Fruit fly (Drosophila melanogaster): Measurements from ENCODE around the gene Sap-r.

Gene Sap-r

dm6 chr3R:30864465-30864864, 24.4 kb downstream of the Sap-r start:
- no peak for TF ChIP-seq cnc (optimal IDR thresholded peaks at IDR 0.05)
- TF ChIP-seq CG33017 (tag; optimal IDR thresholded peaks at IDR 0.05): no peak
- no peak for TF ChIP-seq pad (GFP tag; optimal IDR thresholded peaks at IDR 0.05)
- no peak for TF ChIP-seq bab1 (GFP tag; optimal IDR thresholded peaks at IDR 0.05)
- TF ChIP-seq CG14711 (tag; optimal IDR thresholded peaks at IDR 0.05): no peak
- no peak for TF ChIP-seq CG7101 (tag; optimal IDR thresholded peaks at IDR 0.05)
- no peak for TF ChIP-seq CG12768 (GFP tag; optimal IDR thresholded peaks at IDR 0.05)
- TF ChIP-seq Mnt (GFP tag; optimal IDR thresholded peaks at IDR 0.05): no peak
- TF ChIP-seq Crg-1 (GFP tag; optimal IDR thresholded peaks at IDR 0.05): no peak
- TF ChIP-seq cic (GFP tag; optimal IDR thresholded peaks at IDR 0.05): no peak
- TF ChIP-seq Clk (GFP tag; optimal IDR thresholded peaks at IDR 0.05): no peak
- no peak for TF ChIP-seq toe (GFP tag; optimal IDR thresholded peaks at IDR 0.05)
- no peak for TF ChIP-seq ovo (GFP tag; optimal IDR thresholded peaks at IDR 0.05)
- no peak for TF ChIP-seq CG11617 (GFP tag; optimal IDR thresholded peaks at IDR 0.05)
- TF ChIP-seq tj (GFP tag; optimal IDR thresholded peaks at IDR 0.05): no peak
- no peak for TF ChIP-seq kay (GFP tag; ENCODE audit: borderline replicate concordance)

dm6 chr3R:30863971-30864370, 24.9 kb downstream of the Sap-r start:
- TF ChIP-seq cnc (optimal IDR thresholded peaks at IDR 0.05) (no peak), toe (GFP tag; optimal IDR thresholded peaks at IDR 0.05) (no peak), cic (GFP tag; optimal IDR thresholded peaks at IDR 0.05) (no peak)

dm6 chr3R:30862471-30862870, 26.4 kb downstream of the Sap-r start:
- TF ChIP-seq Crg-1 (GFP tag; optimal IDR thresholded peaks at IDR 0.05) (no peak), cnc (optimal IDR thresholded peaks at IDR 0.05) (no peak), kay (GFP tag; ENCODE audit: borderline replicate concordance) (no peak), Clk (GFP tag; optimal IDR thresholded peaks at IDR 0.05) (no peak), ovo (GFP tag; optimal IDR thresholded peaks at IDR 0.05) (no peak), CG14711 (tag; optimal IDR thresholded peaks at IDR 0.05) (no peak), CG11617 (GFP tag; optimal IDR thresholded peaks at IDR 0.05) (no peak), CG7045 (GFP tag; optimal IDR thresholded peaks at IDR 0.05) (no peak), toe (GFP tag; optimal IDR thresholded peaks at IDR 0.05) (no peak), CG12768 (GFP tag; optimal IDR thresholded peaks at IDR 0.05) (no peak), CG5204 (GFP tag; optimal IDR thresholded peaks at IDR 0.05) (no peak), Mnt (GFP tag; optimal IDR thresholded peaks at IDR 0.05) (no peak), cic (GFP tag; optimal IDR thresholded peaks at IDR 0.05) (no peak), bab1 (GFP tag; optimal IDR thresholded peaks at IDR 0.05) (no peak)

dm6 chr3R:30860561-30860928, 28.3 kb downstream of the Sap-r start:
- TF ChIP-seq Hr96 (GFP tag; optimal IDR thresholded peaks at IDR 0.05) (no peak), cic (GFP tag; optimal IDR thresholded peaks at IDR 0.05) (no peak), CG7045 (GFP tag; optimal IDR thresholded peaks at IDR 0.05) (no peak), cnc (optimal IDR thresholded peaks at IDR 0.05) (no peak), toe (GFP tag; optimal IDR thresholded peaks at IDR 0.05) (no peak), CG5204 (GFP tag; optimal IDR thresholded peaks at IDR 0.05) (no peak), Crg-1 (GFP tag; optimal IDR thresholded peaks at IDR 0.05) (no peak), pad (GFP tag; optimal IDR thresholded peaks at IDR 0.05) (no peak), Clk (GFP tag; optimal IDR thresholded peaks at IDR 0.05) (no peak), CG7101 (tag; optimal IDR thresholded peaks at IDR 0.05) (no peak)

DNA sequence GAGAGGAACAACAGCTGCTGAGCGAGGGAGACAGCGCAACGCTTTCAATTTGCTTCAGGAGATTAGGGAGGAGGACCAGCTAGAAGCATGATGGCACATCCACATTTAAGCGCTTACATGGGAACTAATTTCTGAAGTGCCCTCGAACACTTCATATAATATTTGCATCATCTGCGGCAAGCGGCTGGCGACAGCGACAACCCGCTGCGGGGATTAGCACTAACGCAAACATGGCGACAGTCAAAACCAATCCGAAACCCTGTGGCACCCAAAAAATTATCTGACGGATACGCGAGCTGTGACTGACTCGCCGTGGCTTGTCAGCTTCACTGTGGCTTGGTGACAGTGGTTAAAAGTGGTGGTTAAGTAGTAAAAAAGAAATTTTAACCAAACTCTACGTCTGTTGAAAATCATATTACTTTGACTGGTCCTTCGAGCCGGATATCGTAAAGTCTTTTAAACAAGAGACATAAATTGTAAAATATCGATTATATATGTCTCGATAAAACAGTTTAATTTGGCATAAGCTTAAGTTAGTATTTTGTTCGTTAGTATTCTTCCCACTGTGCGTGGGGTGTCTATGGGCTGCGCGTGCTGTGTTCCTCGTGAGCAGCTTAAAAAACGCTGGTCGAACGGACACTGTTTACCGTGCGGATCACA, 28.8 kb downstream of the Sap-r start:
- no peak for TF ChIP-seq pad (GFP tag; optimal IDR thresholded peaks at IDR 0.05)
- TF ChIP-seq CG7045 (GFP tag; optimal IDR thresholded peaks at IDR 0.05): no peak
- TF ChIP-seq ovo (GFP tag; optimal IDR thresholded peaks at IDR 0.05): no peak
- TF ChIP-seq CG14711 (tag; optimal IDR thresholded peaks at IDR 0.05): no peak

DNA sequence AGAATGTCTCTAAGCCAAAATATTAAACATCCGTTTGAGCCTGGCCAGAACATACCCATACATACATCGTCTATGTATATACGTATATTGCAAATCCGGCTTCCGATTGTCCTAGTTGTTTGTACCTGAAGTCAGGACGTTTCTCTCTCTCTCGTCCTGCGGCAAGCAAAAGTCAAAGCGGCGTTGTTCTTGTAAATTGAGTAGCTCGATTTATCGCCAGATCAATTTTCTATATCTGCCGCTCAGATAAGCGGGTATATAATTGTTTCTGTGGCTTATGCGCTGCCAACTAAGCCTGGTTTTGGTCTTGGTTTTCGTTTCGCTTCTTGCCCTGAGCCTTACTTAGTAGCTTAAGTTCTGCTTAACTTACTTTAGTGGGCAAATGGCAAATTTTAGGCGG, 32.3 kb downstream of the Sap-r start:
- no peak for TF ChIP-seq Crg-1 (GFP tag; optimal IDR thresholded peaks at IDR 0.05)
- TF ChIP-seq CG12768 (GFP tag; optimal IDR thresholded peaks at IDR 0.05): no peak
- no peak for TF ChIP-seq CG5204 (GFP tag; optimal IDR thresholded peaks at IDR 0.05)
- no peak for TF ChIP-seq CG7045 (GFP tag; optimal IDR thresholded peaks at IDR 0.05)
- no peak for TF ChIP-seq kay (GFP tag; ENCODE audit: borderline replicate concordance)
- TF ChIP-seq CG7101 (tag; optimal IDR thresholded peaks at IDR 0.05): no peak
- no peak for TF ChIP-seq Clk (GFP tag; optimal IDR thresholded peaks at IDR 0.05)
- TF ChIP-seq cic (GFP tag; optimal IDR thresholded peaks at IDR 0.05): no peak
- TF ChIP-seq toe (GFP tag; optimal IDR thresholded peaks at IDR 0.05): no peak
- TF ChIP-seq CG1620 (GFP tag; optimal IDR thresholded peaks at IDR 0.05): no peak

DNA sequence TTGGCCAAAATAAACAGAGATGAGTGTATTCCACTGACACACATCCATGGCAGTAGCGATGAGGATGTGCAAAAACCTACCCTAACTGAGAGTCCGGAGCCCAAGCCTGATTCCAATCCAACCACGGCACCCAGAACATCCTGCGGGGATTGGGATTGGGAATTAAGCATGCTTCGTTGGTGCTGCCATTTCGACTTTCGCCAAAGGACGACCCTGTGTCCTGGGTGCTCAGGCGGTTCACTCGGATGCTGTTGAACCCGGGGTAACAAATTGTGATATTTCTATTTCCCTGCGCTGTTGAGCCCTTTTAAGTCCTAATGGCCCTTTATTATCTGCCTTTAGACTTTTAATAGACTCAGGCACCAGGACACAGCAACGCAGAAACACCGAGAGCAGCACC, 33.7 kb downstream of the Sap-r start:
- TF ChIP-seq Clk (GFP tag; optimal IDR thresholded peaks at IDR 0.05) (no peak), ovo (GFP tag; optimal IDR thresholded peaks at IDR 0.05) (no peak), tj (GFP tag; optimal IDR thresholded peaks at IDR 0.05) (no peak), cic (GFP tag; optimal IDR thresholded peaks at IDR 0.05) (no peak), CG14711 (tag; optimal IDR thresholded peaks at IDR 0.05) (no peak), Mnt (GFP tag; optimal IDR thresholded peaks at IDR 0.05) (no peak), Hr96 (GFP tag; optimal IDR thresholded peaks at IDR 0.05) (no peak), CG5204 (GFP tag; optimal IDR thresholded peaks at IDR 0.05) (no peak), bab1 (GFP tag; optimal IDR thresholded peaks at IDR 0.05) (no peak), Crg-1 (GFP tag; optimal IDR thresholded peaks at IDR 0.05) (no peak), CG12768 (GFP tag; optimal IDR thresholded peaks at IDR 0.05) (no peak)
